Fruit fly (Drosophila melanogaster): Measurements from ENCODE around the gene TFAM.
A peak's percentile ranks its signal among the peaks of the same experiment; 100 is the strongest.

DNA sequence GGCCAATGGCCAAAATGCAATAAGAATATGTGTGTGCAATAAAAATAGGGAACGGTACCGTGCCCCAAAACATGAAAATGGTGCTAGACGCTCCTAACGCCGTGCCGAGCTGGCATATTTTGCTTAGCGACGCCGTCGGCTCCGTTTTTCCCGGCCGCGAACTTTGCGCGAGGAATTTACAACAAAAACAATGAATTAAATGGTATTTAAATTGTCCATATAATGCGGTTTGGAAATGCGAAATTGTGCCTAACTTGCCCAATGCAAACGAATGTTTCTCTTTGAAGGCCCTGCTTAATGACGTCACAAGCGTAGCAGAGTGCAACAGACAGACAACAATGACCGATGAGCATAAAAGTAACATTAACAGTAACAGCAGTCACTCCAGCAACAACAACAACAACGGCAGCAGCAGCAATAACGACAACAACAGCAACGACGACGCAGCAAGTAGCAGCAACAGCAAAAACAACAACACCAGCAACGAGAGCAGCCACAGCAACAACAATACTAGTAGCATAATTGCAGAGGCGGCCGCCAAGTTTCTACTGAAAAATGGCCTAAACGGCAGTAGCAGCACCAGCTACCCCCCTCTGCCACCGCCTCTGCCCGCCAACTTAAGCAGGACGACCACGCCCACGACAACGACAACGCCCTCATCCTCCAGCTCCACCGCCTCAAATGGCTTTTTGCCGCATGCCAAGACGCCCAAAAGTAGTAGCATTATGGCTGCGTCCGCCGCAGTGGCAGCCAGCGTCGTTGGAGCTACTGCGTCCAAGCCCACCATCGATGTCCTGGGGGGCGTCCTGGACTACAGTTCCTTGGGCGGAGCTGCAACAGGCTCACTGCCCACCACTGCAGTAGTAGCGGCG is 45.7 kb upstream of the TFAM start:
- TF ChIP-seq CG14655 (GFP tag; optimal IDR thresholded peaks at IDR 0.05) (no peak), CG4496 (GFP tag; IDR thresholded peaks at IDR 0.05) (no peak), CG10348 (GFP tag; IDR thresholded peaks at IDR 0.05) (no peak), CG34367 (tag; optimal IDR thresholded peaks at IDR 0.05) (no peak), Pif1B (GFP tag; optimal IDR thresholded peaks at IDR 0.05) (no peak), gl (tag; optimal IDR thresholded peaks at IDR 0.05) (no peak), Snoo (tag; optimal IDR thresholded peaks at IDR 0.05) (no peak), CG9948 (tag; optimal IDR thresholded peaks at IDR 0.05) (peak; percentile 29), CG32121 (GFP tag; IDR thresholded peaks at IDR 0.05) (no peak), CG12605 (GFP tag; IDR thresholded peaks at IDR 0.05) (no peak), rn (GFP tag; IDR thresholded peaks at IDR 0.05) (no peak), D1 (tag; optimal IDR thresholded peaks at IDR 0.05) (no peak), EcR (GFP tag; optimal IDR thresholded peaks at IDR 0.05) (no peak)
